Worm (Caenorhabditis elegans) whole organism, young adult: ENCODE data around the gene T02H6.6.

Source experiments
- B0019.2 ChIP-seq: fragments of 200-800 bp; sonication (Bioruptor generic); conservative IDR thresholded peaks from 2 replicates; pipeline ENCODE4 v1.3.6; 2022; ENCODE audit warnings: missing genetic modification reagents, missing genetic modification characterization, missing compliant biosample characterization
- F33H1.4 ChIP-seq: fragments of 200-800 bp; sonication (Bioruptor generic); IDR thresholded peaks from 2 replicates; pipeline ENCODE4 v1.3.6; 2022; ENCODE audit warnings: missing genetic modification reagents, missing genetic modification characterization, missing compliant biosample characterization
- T07F8.4 ChIP-seq: sonication (generic microtip); optimal IDR thresholded peaks from 2 replicates; lab custom pipeline; 2016; ENCODE audit warnings: mild to moderate bottlenecking, missing genetic modification characterization, moderate library complexity, missing compliant biosample characterization
- ama-1 ChIP-seq, 3 experiments: fragments of 150-350 bp in 1 of 3; sonication (generic microtip) in 2 of 3; optimal IDR thresholded peaks; 2 replicates each; lab custom pipeline; 2014 to 2018; ENCODE audit warnings: missing biosample characterization in 2 of 3, missing genetic modification characterization in 2 of 3, missing genetic modification reagents in 2 of 3
- aptf-3 ChIP-seq: fragments of 200-800 bp; sonication (Bioruptor generic); IDR thresholded peaks from 2 replicates; pipeline ENCODE4 v1.3.6; 2022; ENCODE audit warnings: missing genetic modification characterization, missing compliant biosample characterization
- lin-35 ChIP-seq, 3 experiments: fragments of 150-350 bp in 2 of 3; sonication (generic microtip) in 1 of 3; optimal IDR thresholded peaks; 2 replicates each; lab custom pipeline; 2014 to 2018; ENCODE audit warnings: missing biosample characterization in 3 of 3, missing genetic modification characterization in 3 of 3, missing genetic modification reagents in 3 of 3
- lir-1 ChIP-seq: fragments of 200-800 bp; sonication (Bioruptor generic); conservative IDR thresholded peaks from 2 replicates; pipeline ENCODE4 v1.3.6; 2022; ENCODE audit warnings: missing genetic modification reagents, missing genetic modification characterization, missing compliant biosample characterization
- madf-3 ChIP-seq: fragments of 200-800 bp; sonication (Bioruptor generic); IDR thresholded peaks from 2 replicates; pipeline ENCODE4 v1.3.6; 2022; ENCODE audit warnings: missing genetic modification reagents, missing genetic modification characterization, missing compliant biosample characterization
- nfya-2 ChIP-seq: fragments of 200-800 bp; sonication (Bioruptor generic); IDR thresholded peaks from 2 replicates; pipeline ENCODE4 v1.3.6; 2022; ENCODE audit warnings: missing genetic modification reagents, missing genetic modification characterization, missing compliant biosample characterization
- repo-1 ChIP-seq: sonication (generic microtip); optimal IDR thresholded peaks from 2 replicates; lab custom pipeline; 2017; ENCODE audit warnings: mild to moderate bottlenecking, missing genetic modification characterization, missing compliant biosample characterization
- ztf-28 ChIP-seq: fragments of 200-800 bp; sonication (Bioruptor generic); IDR thresholded peaks from 2 replicates; pipeline ENCODE4 v1.3.6; 2022; ENCODE audit warnings: missing genetic modification reagents, missing genetic modification characterization, missing compliant biosample characterization

- TF ChIP-seq ztf-28 (GFP tag; lab: Robert Waterston, UW): no peak
- TF ChIP-seq ama-1 (optimal IDR thresholded peaks at IDR 0.05; lab: Kevin White, UChicago): no peak
- no peak for TF ChIP-seq ama-1 (GFP tag; optimal IDR thresholded peaks at IDR 0.05; lab: Kevin White, UChicago)
- no peak for TF ChIP-seq T07F8.4
- TF ChIP-seq repo-1 (tag; lab: Kevin White, UChicago): no peak
- TF ChIP-seq aptf-3 (GFP tag; lab: Robert Waterston, UW): no peak
- TF ChIP-seq nfya-2 (GFP tag; lab: Robert Waterston, UW): no peak
- TF ChIP-seq B0019.2 (GFP tag; lab: Robert Waterston, UW): no peak
- no peak for TF ChIP-seq lin-35 (GFP tag; optimal IDR thresholded peaks at IDR 0.05; lab: Kevin White, UChicago)
- TF ChIP-seq lir-1: no peak
- no peak for TF ChIP-seq F33H1.4 (GFP tag; lab: Robert Waterston, UW)
- no peak for TF ChIP-seq madf-3 (GFP tag; lab: Robert Waterston, UW)
These were observed 40.4 kb downstream of the T02H6.6 start for ce11 chrII:724004-724403.
